Worm (Caenorhabditis elegans): ENCODE data around the gene F11G11.13.
"Not testable (repeated sequence)": the region's sequence is repeated elsewhere in the genome, so short reads cannot be mapped to it uniquely, and the experiment has no call there.

F11G11.13 gene

DNA sequence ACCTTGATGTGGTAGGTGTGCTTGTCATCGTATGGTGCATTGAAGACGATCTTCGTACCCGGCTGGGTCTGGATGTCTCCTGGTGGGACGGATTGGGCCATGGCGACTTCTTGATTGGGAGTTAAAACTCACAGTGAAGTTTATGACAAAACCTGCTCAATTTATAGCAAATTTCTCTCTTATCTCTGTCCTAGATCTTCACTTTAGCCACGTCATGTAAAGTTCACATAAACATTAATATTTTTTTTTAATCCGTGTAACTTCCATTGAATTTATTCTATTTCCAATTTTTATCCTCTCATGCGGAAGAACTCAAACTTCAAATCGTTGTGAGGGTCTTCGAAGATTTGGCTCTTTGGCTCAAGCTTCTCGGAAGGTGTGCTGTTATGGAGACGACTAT, 40.5 kb upstream of the F11G11.13 start, which contains the start of gene msp-31:
TSS of gene msp-31 (minus strand) at position 101 of the 400 bp plus-strand sequence.
- not testable (repeated sequence) for TF ChIP-seq Y67H2A.10 (GFP tag; conservative IDR thresholded peaks at IDR 0.05); aptf-2 (GFP tag; conservative IDR thresholded peaks at IDR 0.05); B0261.1 (tag; optimal IDR thresholded peaks at IDR 0.05)

DNA sequence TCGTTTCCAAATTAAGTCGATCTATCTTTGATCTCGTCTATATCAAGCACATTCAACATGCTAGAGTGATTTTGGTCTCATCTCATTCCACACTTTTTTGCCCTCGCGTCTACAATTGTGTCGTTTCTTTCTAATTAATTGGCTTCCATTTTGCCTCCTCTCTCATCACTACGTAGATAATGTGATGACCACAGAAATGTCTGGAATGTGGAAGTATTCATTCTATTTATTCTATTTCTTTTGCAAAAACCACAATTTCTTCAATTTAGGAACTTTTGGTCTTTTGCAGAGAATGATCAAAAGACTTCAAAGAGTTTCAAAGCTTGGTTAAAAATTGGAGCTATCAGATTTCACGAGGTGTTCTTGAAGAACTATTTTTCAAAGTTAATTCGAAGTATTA, 39.6 kb upstream of the F11G11.13 start:
- TF ChIP-seq T07F8.4 (tag; optimal IDR thresholded peaks at IDR 0.05) (no peak), hrde-1 (tag; optimal IDR thresholded peaks at IDR 0.05; ENCODE audit: borderline replicate concordance) (no peak), F52B5.7 (tag; optimal IDR thresholded peaks at IDR 0.05) (no peak), nfyb-1 (GFP tag; IDR thresholded peaks at IDR 0.05) (no peak)

DNA sequence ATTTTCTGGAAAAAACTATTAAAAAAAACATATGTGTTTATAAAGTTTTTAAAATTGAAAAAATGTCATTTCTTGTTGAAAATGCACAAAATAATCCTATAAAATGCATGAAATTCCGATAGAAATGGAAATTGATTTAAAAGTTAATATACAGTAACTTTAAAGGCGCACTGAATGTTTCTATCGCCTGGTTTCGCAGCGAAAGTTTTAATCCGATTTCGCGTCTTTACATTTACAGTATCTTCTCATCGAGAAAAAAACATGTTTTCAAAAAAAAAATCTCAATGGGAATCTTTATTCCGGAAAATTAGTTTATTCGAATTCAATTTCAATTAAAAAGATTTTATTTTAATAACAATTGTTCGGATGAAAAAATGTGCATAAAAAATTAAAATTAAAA, 38.2 kb upstream of the F11G11.13 start, which contains the start of gene R05F9.11:
TSS of gene R05F9.11 (minus strand) at position 5 of the 400 bp plus-strand sequence.
- TF ChIP-seq F52B5.7 (tag; optimal IDR thresholded peaks at IDR 0.05): no peak
- TF ChIP-seq nhr-90 (tag; optimal IDR thresholded peaks at IDR 0.05): no peak
- TF ChIP-seq zfh-2 (GFP tag; conservative IDR thresholded peaks at IDR 0.05): no peak
- TF ChIP-seq rcor-1 (GFP tag; IDR thresholded peaks at IDR 0.05): 0 out of 2 replicates have a peak, but pooled peaks have one; percentile 11
- TF ChIP-seq tlf-1 (GFP tag; optimal IDR thresholded peaks at IDR 0.05): peak; percentile 4
- TF ChIP-seq let-607 (tag; optimal IDR thresholded peaks at IDR 0.05): no peak
- TF ChIP-seq bed-1 (GFP tag; IDR thresholded peaks at IDR 0.05): no peak
- TF ChIP-seq zim-3 (tag; optimal IDR thresholded peaks at IDR 0.05): no peak
- no peak for TF ChIP-seq repo-1 (tag; optimal IDR thresholded peaks at IDR 0.05)
- TF ChIP-seq him-1 (tag; optimal IDR thresholded peaks at IDR 0.05): peak; percentile 79
- no peak for TF ChIP-seq lag-1 (GFP tag; IDR thresholded peaks at IDR 0.05)
- peak; percentile 66 for TF ChIP-seq D2030.7 (GFP tag; IDR thresholded peaks at IDR 0.05)
- peak; percentile 95 for TF ChIP-seq F33H1.4 (GFP tag; IDR thresholded peaks at IDR 0.05)
- no peak for TF ChIP-seq ztf-18 (tag; optimal IDR thresholded peaks at IDR 0.05)
- TF ChIP-seq dpff-1 (tag; optimal IDR thresholded peaks at IDR 0.05): no peak
- no peak for TF ChIP-seq pbrm-1 (GFP tag; IDR thresholded peaks at IDR 0.05)
- no peak for TF ChIP-seq nfya-2 (GFP tag; IDR thresholded peaks at IDR 0.05)
- TF ChIP-seq ceh-79 (tag; optimal IDR thresholded peaks at IDR 0.05): no peak
- no peak for TF ChIP-seq nhr-27 (tag; optimal IDR thresholded peaks at IDR 0.05)
- TF ChIP-seq lsy-27 (tag; optimal IDR thresholded peaks at IDR 0.05; ENCODE audit: borderline replicate concordance, insufficient read depth): no peak
- TF ChIP-seq ceh-27 (GFP tag; optimal IDR thresholded peaks at IDR 0.05): no peak
- no peak for TF ChIP-seq aptf-2 (GFP tag; conservative IDR thresholded peaks at IDR 0.05)
- no peak for TF ChIP-seq F22D6.2 (tag; optimal IDR thresholded peaks at IDR 0.05)
- TF ChIP-seq akir-1 (GFP tag; optimal IDR thresholded peaks at IDR 0.05): no peak
- no peak for TF ChIP-seq rpc-1 (optimal IDR thresholded peaks at IDR 0.05)
- no peak for TF ChIP-seq rpc-1 (tag; optimal IDR thresholded peaks at IDR 0.05)
- no peak for TF ChIP-seq bed-2 (GFP tag; IDR thresholded peaks at IDR 0.05)
- TF ChIP-seq lin-26 (GFP tag; IDR thresholded peaks at IDR 0.05): no peak
- TF ChIP-seq cebp-1 (GFP tag; IDR thresholded peaks at IDR 0.05): no peak
- no peak for TF ChIP-seq cebp-1 (tag; optimal IDR thresholded peaks at IDR 0.05)
- TF ChIP-seq Y56A3A.18 (GFP tag; IDR thresholded peaks at IDR 0.05): no peak
- no peak for TF ChIP-seq hrde-1 (tag; optimal IDR thresholded peaks at IDR 0.05; ENCODE audit: borderline replicate concordance)
- TF ChIP-seq hlh-12 (tag; optimal IDR thresholded peaks at IDR 0.05): no peak
- TF ChIP-seq egl-18 (GFP tag; IDR thresholded peaks at IDR 0.05): no peak
- no peak for TF ChIP-seq Y95B8A.8 (GFP tag; IDR thresholded peaks at IDR 0.05)
- TF ChIP-seq gei-17 (GFP tag; optimal IDR thresholded peaks at IDR 0.05): no peak
- no peak for TF ChIP-seq lin-35 (GFP tag; optimal IDR thresholded peaks at IDR 0.05)
- no peak for TF ChIP-seq ztf-25 (GFP tag; IDR thresholded peaks at IDR 0.05)
- no peak for TF ChIP-seq nfya-1 (tag; optimal IDR thresholded peaks at IDR 0.05; ENCODE audit: borderline replicate concordance, insufficient read depth)
- TF ChIP-seq ZK185.1 (tag; optimal IDR thresholded peaks at IDR 0.05; ENCODE audit: poor library complexity, severe bottlenecking): no peak
- no peak for TF ChIP-seq F37B4.10 (GFP tag; IDR thresholded peaks at IDR 0.05)

Data from whole organism, young adult.